Worm (Caenorhabditis elegans) whole organism, late embryonic: ENCODE data around the gene ztf-13.

ENCODE experiments used
- ama-1 ChIP-seq: fragments of 150-350 bp; optimal IDR thresholded peaks from 2 replicates; lab custom pipeline; 2014
- ceh-30 ChIP-seq: fragments of 150-350 bp; optimal IDR thresholded peaks from 2 replicates; lab custom pipeline; 2014; ENCODE audit warnings: missing biosample characterization, missing genetic modification characterization
- dmd-4 ChIP-seq: sonication (generic microtip); optimal IDR thresholded peaks from 2 replicates; lab custom pipeline; 2016; ENCODE audit warnings: borderline replicate concordance, missing genetic modification characterization, missing compliant biosample characterization
- fkh-10 ChIP-seq: fragments of 150-350 bp; optimal IDR thresholded peaks from 2 replicates; lab custom pipeline; 2014; ENCODE audit warnings: missing biosample characterization, missing genetic modification reagents, missing genetic modification characterization
- hlh-30 ChIP-seq: sonication (generic microtip); optimal IDR thresholded peaks from 2 replicates; lab custom pipeline; 2017; ENCODE audit warnings: antibody characterized with exemption, missing genetic modification characterization, missing compliant biosample characterization; ENCODE audit not compliant: insufficient read depth
- nhr-11 ChIP-seq: fragments of 150-350 bp; optimal IDR thresholded peaks from 2 replicates; lab custom pipeline; 2014; ENCODE audit warnings: missing biosample characterization, missing genetic modification characterization
- pros-1 ChIP-seq: fragments of 150-350 bp; optimal IDR thresholded peaks from 2 replicates; lab custom pipeline; 2014; ENCODE audit warnings: missing biosample characterization, missing genetic modification reagents, missing genetic modification characterization
- sox-4 ChIP-seq: sonication (generic microtip); optimal IDR thresholded peaks from 2 replicates; lab custom pipeline; 2017; ENCODE audit warnings: mild to moderate bottlenecking, missing genetic modification characterization, inconsistent platforms, missing compliant biosample characterization
- tbx-2 ChIP-seq: sonication (generic microtip); optimal IDR thresholded peaks from 2 replicates; lab custom pipeline; 2016; ENCODE audit warnings: missing genetic modification characterization, missing compliant biosample characterization
- unc-55 ChIP-seq: sonication (generic microtip); optimal IDR thresholded peaks from 2 replicates; lab custom pipeline; 2017; ENCODE audit warnings: missing biosample characterization, missing genetic modification reagents, missing genetic modification characterization

- no peak for TF ChIP-seq fkh-10 (GFP tag; lab: Kevin White, UChicago)
- TF ChIP-seq sox-4 (tag; lab: Kevin White, UChicago) = no peak
- TF ChIP-seq dmd-4 (tag; lab: Kevin White, UChicago) = no peak
- TF ChIP-seq pros-1 = no peak
- no peak for TF ChIP-seq unc-55 (GFP tag; lab: Kevin White, UChicago)
- no peak for TF ChIP-seq tbx-2 (tag; lab: Kevin White, UChicago)
- TF ChIP-seq hlh-30 (tag; lab: Kevin White, UChicago) = no peak
- no peak for TF ChIP-seq ceh-30 (tag; lab: Kevin White, UChicago)
- no peak for TF ChIP-seq ama-1 (lab: Kevin White, UChicago)
- no peak for TF ChIP-seq nhr-11 (tag; lab: Kevin White, UChicago)
These were observed 45.9 kb downstream of the ztf-13 start for ce11 chrX:3056098-3056497.
